Fruit fly (Drosophila melanogaster) whole organism, adult: Measurements from ENCODE around the gene ND-B16.6.

ENCODE experiments used
- CG11617 ChIP-seq: fragments of 200-800 bp; sonication (Bioruptor generic); optimal IDR thresholded peaks from 2 replicates; lab custom pipeline; 2017; ENCODE audit warnings: mild to moderate bottlenecking, missing biosample characterization, missing genetic modification reagents, missing genetic modification characterization
- CG12768 ChIP-seq: fragments of 200-800 bp; sonication (Bioruptor generic); optimal IDR thresholded peaks from 2 replicates; lab custom pipeline; 2017; ENCODE audit warnings: missing biosample characterization, missing genetic modification characterization, mild to moderate bottlenecking, moderate library complexity, missing genetic modification reagents
- CG14711 ChIP-seq: fragments of 200-800 bp; sonication (Bioruptor generic); optimal IDR thresholded peaks from 2 replicates; lab custom pipeline; 2018; ENCODE audit warnings: missing biosample characterization, mild to moderate bottlenecking, missing genetic modification characterization, moderate library complexity
- CG1620 ChIP-seq: fragments of 200-800 bp; sonication (Bioruptor generic); optimal IDR thresholded peaks from 2 replicates; lab custom pipeline; 2016; ENCODE audit warnings: missing biosample characterization, missing genetic modification characterization
- CG33017 ChIP-seq: fragments of 200-800 bp; sonication (Bioruptor generic); optimal IDR thresholded peaks from 2 replicates; lab custom pipeline; 2018; ENCODE audit warnings: missing biosample characterization, mild to moderate bottlenecking, missing genetic modification characterization, moderate library complexity
- CG5204 ChIP-seq: fragments of 200-800 bp; sonication (Bioruptor generic); optimal IDR thresholded peaks from 2 replicates; lab custom pipeline; 2016; ENCODE audit warnings: missing biosample characterization, missing genetic modification characterization
- CG7045 ChIP-seq: fragments of 200-800 bp; sonication (Bioruptor generic); optimal IDR thresholded peaks from 2 replicates; lab custom pipeline; 2017; ENCODE audit warnings: missing biosample characterization, mild to moderate bottlenecking, missing genetic modification characterization
- CG7101 ChIP-seq: fragments of 200-800 bp; sonication (Bioruptor generic); optimal IDR thresholded peaks from 2 replicates; lab custom pipeline; 2018; ENCODE audit warnings: missing biosample characterization, mild to moderate bottlenecking, missing genetic modification characterization, moderate library complexity
- Clk ChIP-seq: fragments of 200-800 bp; sonication (Bioruptor generic); optimal IDR thresholded peaks from 2 replicates; lab custom pipeline; 2017; ENCODE audit warnings: missing biosample characterization, missing genetic modification characterization
- Crg-1 ChIP-seq: fragments of 200-800 bp; sonication (Bioruptor generic); optimal IDR thresholded peaks from 2 replicates; lab custom pipeline; 2016; ENCODE audit warnings: missing biosample characterization, missing genetic modification characterization
- Hr96 ChIP-seq: fragments of 200-800 bp; sonication (Bioruptor generic); optimal IDR thresholded peaks from 2 replicates; lab custom pipeline; 2016; ENCODE audit warnings: missing biosample characterization, missing genetic modification characterization
- Mnt ChIP-seq: fragments of 200-800 bp; sonication (Bioruptor generic); optimal IDR thresholded peaks from 2 replicates; lab custom pipeline; 2016; ENCODE audit warnings: missing biosample characterization, mild to moderate bottlenecking, missing genetic modification characterization
- bab1 ChIP-seq: fragments of 200-800 bp; sonication (Bioruptor generic); optimal IDR thresholded peaks from 3 replicates; lab custom pipeline; 2019; ENCODE audit warnings: missing biosample characterization, mild to moderate bottlenecking, missing genetic modification characterization, moderate library complexity
- cic ChIP-seq: fragments of 200-800 bp; sonication (Bioruptor generic); optimal IDR thresholded peaks from 2 replicates; lab custom pipeline; 2017; ENCODE audit warnings: missing biosample characterization, mild to moderate bottlenecking, missing genetic modification characterization, moderate library complexity
- cnc ChIP-seq, 2 experiments: fragments of >200 bp; optimal IDR thresholded peaks; 2 replicates each; lab custom pipeline; 2017
- kay ChIP-seq: fragments of 200-800 bp; sonication (Bioruptor generic); peaks from one replicate; lab custom pipeline; 2016; ENCODE audit warnings: missing biosample characterization, missing genetic modification characterization, borderline replicate concordance
- ovo ChIP-seq: fragments of 200-800 bp; sonication (Bioruptor generic); optimal IDR thresholded peaks from 2 replicates; lab custom pipeline; 2016; ENCODE audit warnings: missing biosample characterization, missing genetic modification characterization
- pad ChIP-seq: fragments of 200-800 bp; sonication (Bioruptor generic); optimal IDR thresholded peaks from 3 replicates; lab custom pipeline; 2017; ENCODE audit warnings: missing biosample characterization, missing genetic modification characterization, mild to moderate bottlenecking, moderate library complexity, missing genetic modification reagents
- tj ChIP-seq: fragments of 200-800 bp; sonication (Bioruptor generic); optimal IDR thresholded peaks from 3 replicates; lab custom pipeline; 2017; ENCODE audit warnings: missing biosample characterization, mild to moderate bottlenecking, missing genetic modification characterization, moderate library complexity
- toe ChIP-seq: fragments of 200-800 bp; sonication (Bioruptor generic); optimal IDR thresholded peaks from 2 replicates; lab custom pipeline; 2016; ENCODE audit warnings: missing biosample characterization, missing genetic modification characterization

ND-B16.6 gene

dm6 chrX:6355090-6355679 is 5.0 kb upstream of the ND-B16.6 start:
- TF ChIP-seq Clk (GFP tag; lab: Kevin White, UChicago) (no peak), Mnt (GFP tag; lab: Kevin White, UChicago) (peak; percentile 56), pad (GFP tag; lab: Kevin White, UChicago) (no peak), toe (no peak), kay (GFP tag; lab: Kevin White, UChicago) (peak; percentile 57), ovo (GFP tag; lab: Kevin White, UChicago) (no peak), CG11617 (GFP tag; lab: Kevin White, UChicago) (no peak), cic (GFP tag; lab: Kevin White, UChicago) (no peak), CG7101 (tag; lab: Kevin White, UChicago) (peak; percentile 16), CG33017 (tag; lab: Kevin White, UChicago) (peak; percentile 15), CG12768 (GFP tag; lab: Kevin White, UChicago) (no peak), tj (GFP tag; lab: Kevin White, UChicago) (peak; percentile 64), bab1 (GFP tag; lab: Kevin White, UChicago) (no peak)

DNA sequence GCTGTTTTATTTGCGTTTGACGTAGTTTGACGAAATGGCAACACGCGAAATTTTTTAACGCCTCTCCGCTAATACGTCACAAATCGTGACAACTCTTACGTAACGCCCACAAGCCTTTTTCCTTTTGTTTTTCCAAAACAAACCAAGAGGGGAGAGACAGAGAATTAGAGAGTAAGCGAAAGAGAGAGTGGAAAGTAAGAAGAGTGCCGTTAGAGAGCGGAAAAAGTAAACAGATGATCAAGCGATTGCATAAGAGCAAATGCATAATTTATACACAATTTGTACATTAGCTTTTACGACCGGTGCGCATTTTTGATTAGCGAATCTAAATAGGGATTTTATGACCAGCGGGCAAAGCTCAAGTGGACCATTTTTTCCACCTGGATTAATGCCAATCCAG is 4.0 kb upstream of the ND-B16.6 start:
- TF ChIP-seq pad (GFP tag; lab: Kevin White, UChicago) (no peak), tj (GFP tag; lab: Kevin White, UChicago) (no peak), CG14711 (tag; lab: Kevin White, UChicago) (no peak), CG5204 (GFP tag; lab: Kevin White, UChicago) (no peak), bab1 (GFP tag; lab: Kevin White, UChicago) (no peak), ovo (GFP tag; lab: Kevin White, UChicago) (no peak), CG11617 (GFP tag; lab: Kevin White, UChicago) (no peak), Clk (GFP tag; lab: Kevin White, UChicago) (no peak), CG12768 (GFP tag; lab: Kevin White, UChicago) (no peak), kay (GFP tag; lab: Kevin White, UChicago) (no peak), CG1620 (no peak), Mnt (GFP tag; lab: Kevin White, UChicago) (no peak), cic (GFP tag; lab: Kevin White, UChicago) (no peak), CG7045 (GFP tag; lab: Kevin White, UChicago) (no peak), Hr96 (GFP tag; lab: Kevin White, UChicago) (no peak), CG7101 (tag; lab: Kevin White, UChicago) (no peak), toe (no peak)

DNA sequence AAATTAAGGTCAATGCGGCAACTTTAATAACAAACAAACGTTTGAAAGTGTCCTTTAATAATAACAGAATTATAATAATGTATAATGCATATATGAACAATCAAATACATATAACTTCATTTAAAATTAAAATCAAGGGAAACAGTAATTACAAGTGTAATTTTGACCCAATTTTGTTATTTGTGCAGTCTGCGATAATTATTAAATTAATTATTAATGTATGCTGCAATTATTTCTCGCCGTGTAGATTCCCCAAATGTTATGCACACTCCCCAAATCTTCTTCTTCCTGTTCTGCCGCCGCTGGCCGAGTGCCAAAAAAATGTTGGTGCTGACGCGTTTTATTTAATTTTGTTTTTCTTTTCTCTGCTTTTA is 3.4 kb upstream of the ND-B16.6 start:
- no peak for TF ChIP-seq pad (GFP tag; lab: Kevin White, UChicago)
- peak; percentile 21 for TF ChIP-seq Clk (GFP tag; lab: Kevin White, UChicago)
- TF ChIP-seq Hr96 (GFP tag; lab: Kevin White, UChicago): no peak
- peak; percentile 83 for TF ChIP-seq tj (GFP tag; lab: Kevin White, UChicago)
- peak; percentile 79 for TF ChIP-seq bab1 (GFP tag; lab: Kevin White, UChicago)
- peak; percentile 54 for TF ChIP-seq CG12768 (GFP tag; lab: Kevin White, UChicago)
- peak; percentile 78 for TF ChIP-seq CG7101 (tag; lab: Kevin White, UChicago)
- peak; percentile 27 for TF ChIP-seq Crg-1 (GFP tag; lab: Kevin White, UChicago)
- peak; percentile 50 for TF ChIP-seq kay (GFP tag; lab: Kevin White, UChicago)
- TF ChIP-seq CG33017 (tag; lab: Kevin White, UChicago): peak; percentile 52
- no peak for TF ChIP-seq cnc (optimal IDR thresholded peaks at IDR 0.05; lab: Kevin White, UChicago)
- TF ChIP-seq CG1620: peak; percentile 31
- peak; percentile 77 for TF ChIP-seq CG14711 (tag; lab: Kevin White, UChicago)
- peak; percentile 80 for TF ChIP-seq CG11617 (GFP tag; lab: Kevin White, UChicago)
- peak; percentile 15 for TF ChIP-seq Mnt (GFP tag; lab: Kevin White, UChicago)
- peak; percentile 23 for TF ChIP-seq ovo (GFP tag; lab: Kevin White, UChicago)
- TF ChIP-seq toe: peak; percentile 43
- TF ChIP-seq cic (GFP tag; lab: Kevin White, UChicago): no peak
- TF ChIP-seq CG5204 (GFP tag; lab: Kevin White, UChicago): peak; percentile 49
- peak; percentile 73 for TF ChIP-seq CG7045 (GFP tag; lab: Kevin White, UChicago)

- TF ChIP-seq CG12768 (GFP tag; lab: Kevin White, UChicago) (no peak), pad (GFP tag; lab: Kevin White, UChicago) (peak; percentile 92)
Measured at dm6 chrX:6352769-6353612, 2.8 kb upstream of the ND-B16.6 start.

DNA sequence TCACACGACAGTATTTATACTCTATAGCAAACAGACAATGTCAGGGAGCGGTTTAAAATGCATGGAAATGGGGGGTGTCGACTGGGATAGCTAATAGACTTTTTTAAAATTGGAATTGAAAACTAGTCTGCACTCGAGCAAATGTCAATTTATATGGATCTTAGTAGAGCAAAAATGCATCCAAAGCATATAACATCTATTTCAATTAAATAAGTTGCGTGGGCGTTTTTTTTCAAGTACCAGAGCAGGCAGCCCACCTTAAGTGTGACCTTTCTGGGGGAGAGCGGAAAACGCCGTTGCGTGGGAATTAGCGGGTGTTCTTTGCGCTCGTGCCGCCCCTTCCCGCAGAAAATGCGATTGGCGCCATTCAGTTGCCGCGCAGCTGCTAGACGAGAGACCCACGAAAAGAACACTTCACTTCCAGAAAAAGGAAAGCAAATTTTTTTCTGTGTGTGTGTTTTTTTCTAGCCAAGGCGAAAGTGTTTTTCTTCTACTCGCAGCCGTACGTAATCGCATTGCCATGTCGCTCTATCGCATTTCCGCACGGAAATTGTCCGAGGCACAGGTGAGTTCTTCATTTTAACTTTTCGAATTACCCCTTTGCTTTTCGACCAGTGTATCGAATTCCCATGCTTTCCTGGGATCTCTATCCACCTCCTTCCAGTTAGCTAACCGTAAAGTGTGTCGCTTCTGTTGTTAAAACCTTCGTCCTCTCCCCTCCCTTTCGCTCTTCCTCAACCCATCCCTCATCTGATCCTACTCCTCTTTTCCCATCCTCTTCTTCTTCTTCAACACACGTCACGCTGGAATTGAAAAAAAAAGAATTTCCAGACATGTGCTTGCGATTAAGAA is 1.9 kb upstream of the ND-B16.6 start:
- TF ChIP-seq kay (GFP tag; lab: Kevin White, UChicago) (no peak), CG11617 (GFP tag; lab: Kevin White, UChicago) (peak; percentile 45), CG1620 (peak; percentile 35), tj (GFP tag; lab: Kevin White, UChicago) (peak; percentile 38), Mnt (GFP tag; lab: Kevin White, UChicago) (peak; percentile 81), bab1 (GFP tag; lab: Kevin White, UChicago) (peak; percentile 50), cic (GFP tag; lab: Kevin White, UChicago) (peak; percentile 28), Crg-1 (GFP tag; lab: Kevin White, UChicago) (peak; percentile 47), CG33017 (tag; lab: Kevin White, UChicago) (no peak), CG14711 (tag; lab: Kevin White, UChicago) (peak; percentile 28), pad (GFP tag; lab: Kevin White, UChicago) (peak; percentile 63), ovo (GFP tag; lab: Kevin White, UChicago) (no peak), toe (no peak), CG7101 (tag; lab: Kevin White, UChicago) (peak; percentile 64), CG5204 (GFP tag; lab: Kevin White, UChicago) (no peak)
